Worm (Caenorhabditis elegans) whole organism, L1 larva: ENCODE measurements around the gene ceh-87.

Experiments
- F16B12.6 ChIP-seq: fragments of 150-350 bp; optimal IDR thresholded peaks from 2 replicates; lab custom pipeline; 2014; ENCODE audit warnings: missing biosample characterization, missing genetic modification characterization
- Y116A8C.19 ChIP-seq: sonication (generic microtip); optimal IDR thresholded peaks from 2 replicates; lab custom pipeline; 2016; ENCODE audit warnings: missing compliant biosample characterization, missing genetic modification characterization, borderline replicate concordance
- ama-1 ChIP-seq: fragments of 150-350 bp; optimal IDR thresholded peaks from 2 replicates; lab custom pipeline; 2014
- ceh-8 ChIP-seq: fragments of 200-800 bp; sonication (Bioruptor generic); optimal IDR thresholded peaks from 2 replicates; lab custom pipeline; 2018; ENCODE audit warnings: mild to moderate bottlenecking, missing genetic modification characterization, moderate library complexity, missing compliant biosample characterization
- ceh-82 ChIP-seq, 3 experiments: fragments of 150-350 bp in 1 of 3; sonication (generic microtip) in 2 of 3; optimal IDR thresholded peaks; 2 replicates each; lab custom pipeline; 2014 to 2017; ENCODE audit warnings: missing biosample characterization in 3 of 3, missing genetic modification characterization in 3 of 3
- ces-1 ChIP-seq: fragments of 150-350 bp; optimal IDR thresholded peaks from 2 replicates; lab custom pipeline; 2014; ENCODE audit warnings: missing biosample characterization, missing genetic modification reagents, missing genetic modification characterization
- dsc-1 ChIP-seq: sonication (generic microtip); optimal IDR thresholded peaks from 2 replicates; lab custom pipeline; 2016; ENCODE audit warnings: mild to moderate bottlenecking, missing genetic modification characterization, missing compliant biosample characterization
- egl-27 ChIP-seq, 2 experiments: fragments of 150-350 bp in 1 of 2; sonication (generic microtip); optimal IDR thresholded peaks; 3 replicates each; lab custom pipeline; 2017 to 2018; ENCODE audit warnings: missing biosample characterization in 2 of 2, missing genetic modification characterization in 2 of 2, missing genetic modification reagents in 2 of 2
- ets-5 ChIP-seq: fragments of 200-800 bp; sonication (Bioruptor generic); IDR thresholded peaks from 2 replicates; pipeline ENCODE4 v1.3.6; 2022; ENCODE audit warnings: missing genetic modification characterization, missing compliant biosample characterization
- fkh-8 ChIP-seq: sonication (generic microtip); optimal IDR thresholded peaks from 2 replicates; lab custom pipeline; 2016; ENCODE audit warnings: mild to moderate bottlenecking, missing genetic modification characterization, missing compliant biosample characterization
- hlh-17 ChIP-seq: fragments of 200-800 bp; sonication (Bioruptor generic); optimal IDR thresholded peaks from 2 replicates; lab custom pipeline; 2018; ENCODE audit warnings: missing genetic modification characterization, mild to moderate bottlenecking, missing compliant biosample characterization, moderate library complexity, borderline replicate concordance
- hlh-4 ChIP-seq: sonication (generic microtip); optimal IDR thresholded peaks from 2 replicates; lab custom pipeline; 2016; ENCODE audit warnings: mild to moderate bottlenecking, missing genetic modification characterization, missing compliant biosample characterization
- hpl-2 ChIP-seq: fragments of 150-350 bp; optimal IDR thresholded peaks from 2 replicates; lab custom pipeline; 2014; ENCODE audit warnings: missing biosample characterization, missing genetic modification reagents, missing genetic modification characterization
- irx-1 ChIP-seq: sonication (generic microtip); optimal IDR thresholded peaks from 2 replicates; lab custom pipeline; 2016; ENCODE audit warnings: missing genetic modification characterization, missing compliant biosample characterization
- lin-14 ChIP-seq: fragments of 200-800 bp; sonication (Bioruptor generic); optimal IDR thresholded peaks from 2 replicates; lab custom pipeline; 2018; ENCODE audit warnings: mild to moderate bottlenecking, missing genetic modification characterization, moderate library complexity, missing compliant biosample characterization
- lin-15B ChIP-seq: fragments of 150-350 bp; sonication (generic microtip); optimal IDR thresholded peaks from 3 replicates; lab custom pipeline; 2014; ENCODE audit warnings: missing biosample characterization, missing genetic modification characterization
- lin-35 ChIP-seq, 2 experiments: fragments of 150-350 bp; optimal IDR thresholded peaks; 2 replicates each; lab custom pipeline; 2014; ENCODE audit warnings: missing biosample characterization in 2 of 2, missing genetic modification characterization in 2 of 2, missing genetic modification reagents in 2 of 2
- lir-3 ChIP-seq: sonication (generic microtip); optimal IDR thresholded peaks from 2 replicates; lab custom pipeline; 2016; ENCODE audit warnings: mild to moderate bottlenecking, missing genetic modification characterization, moderate library complexity, missing compliant biosample characterization; ENCODE audit not compliant: poor library complexity
- nhr-12 ChIP-seq: sonication (generic microtip); optimal IDR thresholded peaks from 2 replicates; lab custom pipeline; 2017; ENCODE audit warnings: missing biosample characterization, missing genetic modification characterization
- nhr-19 ChIP-seq: fragments of 200-800 bp; sonication (Bioruptor generic); conservative IDR thresholded peaks from 2 replicates; pipeline ENCODE4 v1.3.6; 2022; ENCODE audit warnings: missing genetic modification characterization, missing compliant biosample characterization
- nhr-237 ChIP-seq: fragments of 150-350 bp; optimal IDR thresholded peaks from 2 replicates; lab custom pipeline; 2014; ENCODE audit warnings: missing biosample characterization, missing genetic modification characterization
- nhr-47 ChIP-seq: sonication (generic microtip); optimal IDR thresholded peaks from 2 replicates; lab custom pipeline; 2016; ENCODE audit warnings: mild to moderate bottlenecking, missing genetic modification characterization, moderate library complexity, missing compliant biosample characterization
- nhr-84 ChIP-seq: sonication (generic microtip); optimal IDR thresholded peaks from 2 replicates; lab custom pipeline; 2017; ENCODE audit warnings: missing biosample characterization, missing genetic modification characterization
- nhr-90 ChIP-seq: sonication (generic microtip); optimal IDR thresholded peaks from 2 replicates; lab custom pipeline; 2016; ENCODE audit warnings: mild to moderate bottlenecking, missing genetic modification characterization, missing compliant biosample characterization; ENCODE audit not compliant: poor library complexity
- pag-3 ChIP-seq: sonication (generic microtip); optimal IDR thresholded peaks from 2 replicates; lab custom pipeline; 2017; ENCODE audit warnings: missing genetic modification characterization, mild to moderate bottlenecking, missing compliant biosample characterization, antibody characterized with exemption, borderline replicate concordance; ENCODE audit not compliant: insufficient read depth
- sptf-1 ChIP-seq: fragments of 150-350 bp; optimal IDR thresholded peaks from 2 replicates; lab custom pipeline; 2014; ENCODE audit warnings: missing biosample characterization, missing genetic modification characterization
- sup-37 ChIP-seq: fragments of 200-800 bp; sonication (Bioruptor generic); optimal IDR thresholded peaks from 2 replicates; lab custom pipeline; 2018; ENCODE audit warnings: mild to moderate bottlenecking, missing genetic modification characterization, missing compliant biosample characterization
- tbx-2 ChIP-seq: sonication (generic microtip); optimal IDR thresholded peaks from 2 replicates; lab custom pipeline; 2016; ENCODE audit warnings: missing genetic modification characterization, missing compliant biosample characterization
- unc-62 ChIP-seq: fragments of 150-350 bp; optimal IDR thresholded peaks from 2 replicates; lab custom pipeline; 2014; ENCODE audit warnings: missing biosample characterization, missing genetic modification reagents, missing genetic modification characterization
- unc-86 ChIP-seq: sonication (generic microtip); optimal IDR thresholded peaks from 2 replicates; lab custom pipeline; 2016; ENCODE audit warnings: missing genetic modification characterization, missing compliant biosample characterization
- vab-15 ChIP-seq: sonication (generic microtip); optimal IDR thresholded peaks from 2 replicates; lab custom pipeline; 2017; ENCODE audit warnings: missing genotype, mild to moderate bottlenecking, missing genetic modification characterization, missing compliant biosample characterization
- xbp-1 ChIP-seq: sonication (generic microtip); optimal IDR thresholded peaks from 2 replicates; lab custom pipeline; 2016; ENCODE audit warnings: missing genetic modification characterization, missing compliant biosample characterization
- zip-4 ChIP-seq: fragments of 200-800 bp; sonication (Bioruptor generic); optimal IDR thresholded peaks from 2 replicates; lab custom pipeline; 2018; ENCODE audit warnings: mild to moderate bottlenecking, missing genetic modification characterization, moderate library complexity, missing compliant biosample characterization
- ztf-11 ChIP-seq, 2 experiments: sonication (generic microtip); optimal IDR thresholded peaks; 2 replicates each; lab custom pipeline; 2016 to 2017; ENCODE audit warnings: missing genetic modification characterization in 2 of 2, missing biosample characterization in 1 of 2, missing compliant biosample characterization in 1 of 2

Gene ceh-87

DNA sequence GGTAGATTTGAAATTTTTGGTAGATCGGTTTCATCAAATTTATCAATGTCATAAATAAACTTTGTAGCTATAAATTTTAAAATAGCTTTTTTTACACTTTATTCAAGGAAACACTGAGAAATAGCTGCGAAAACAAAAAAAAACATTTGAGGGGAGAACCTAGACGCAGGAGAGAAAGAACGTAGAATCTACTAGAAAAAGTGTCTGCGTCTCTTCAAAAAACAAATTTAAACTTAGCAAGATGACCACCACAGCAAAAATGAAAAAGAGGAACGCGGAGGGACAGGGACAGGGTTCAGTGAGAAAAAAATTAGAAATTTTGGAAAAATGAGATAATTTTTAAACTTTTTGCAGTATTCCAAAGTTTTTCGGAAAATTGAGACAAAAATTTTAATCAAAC, 35.1 kb downstream of the ceh-87 start (continued):
- TF ChIP-seq lin-15B (tag; lab: Kevin White, UChicago) (no peak), ets-5 (GFP tag; lab: Robert Waterston, UW) (no peak), Y116A8C.19 (tag; lab: Kevin White, UChicago) (no peak), ces-1 (no peak), hlh-17 (GFP tag; lab: Kevin White, UChicago) (no peak)

DNA sequence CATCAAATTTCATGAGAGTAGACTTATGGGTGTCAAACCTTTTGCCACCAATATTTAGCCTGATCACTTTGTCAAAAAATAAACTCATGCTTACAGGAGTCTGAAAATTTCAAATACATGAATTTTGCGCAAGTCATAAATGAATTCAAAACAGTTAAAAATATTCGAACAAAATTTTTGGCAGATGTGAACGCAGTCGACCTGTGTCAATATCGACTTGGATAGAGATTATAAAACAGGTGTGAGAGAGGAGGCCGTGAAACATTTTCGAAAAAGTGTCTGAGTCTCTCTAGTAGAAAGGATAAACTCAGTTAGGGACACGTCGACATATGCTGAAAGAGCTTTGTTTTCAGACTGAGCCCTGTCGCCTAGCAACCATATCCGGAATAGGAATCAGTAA, 37.4 kb downstream of the ceh-87 start, which contains the start of gene F22E5.12:
Gene F22E5.12, minus strand, starts transcription at position 101 of the 400 bp plus-strand sequence.
- TF ChIP-seq xbp-1 (tag; lab: Kevin White, UChicago), result peak; percentile 2
- TF ChIP-seq, all 84 proteins: peak for 1; not testable (repeated sequence) for 83

DNA sequence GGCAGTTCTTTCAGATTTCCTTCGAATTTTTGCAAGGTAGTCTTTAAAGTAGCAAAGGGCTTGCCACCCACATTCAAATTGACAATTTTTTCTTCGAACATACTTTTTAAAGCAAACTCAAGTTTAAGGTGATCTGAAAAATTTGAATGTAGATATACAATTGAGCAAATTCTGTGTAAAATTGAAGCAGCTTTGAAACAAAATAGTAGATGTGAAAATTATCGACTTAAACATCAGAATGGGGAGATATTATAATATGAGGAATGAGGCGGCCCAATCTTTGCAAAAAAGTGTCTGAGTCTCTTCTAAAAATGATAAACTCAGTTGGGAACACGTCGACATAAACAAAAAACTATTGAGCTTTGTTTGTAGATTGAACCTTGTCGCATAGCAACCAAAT, 39.6 kb downstream of the ceh-87 start, which contains the start of gene F22E5.11:
Gene F22E5.11, minus strand, starts transcription at position 101 of the 400 bp plus-strand sequence.
- TF ChIP-seq unc-86 (tag; lab: Kevin White, UChicago) (no peak), nhr-84 (tag; lab: Kevin White, UChicago) (no peak), sptf-1 (tag; lab: Kevin White, UChicago) (no peak), nhr-47 (tag; lab: Kevin White, UChicago) (no peak), lin-14 (GFP tag; lab: Kevin White, UChicago) (no peak), sup-37 (GFP tag; lab: Kevin White, UChicago) (no peak), irx-1 (tag; lab: Kevin White, UChicago) (no peak), lir-3 (tag; lab: Kevin White, UChicago) (no peak), hpl-2 (GFP tag; lab: Kevin White, UChicago) (no peak), F16B12.6 (tag; lab: Kevin White, UChicago) (no peak), pag-3 (tag; lab: Kevin White, UChicago) (no peak), xbp-1 (tag; lab: Kevin White, UChicago) (no peak), ztf-11 (tag; optimal IDR thresholded peaks at IDR 0.05; lab: Kevin White, UChicago) (no peak), tbx-2 (tag; lab: Kevin White, UChicago) (no peak), lin-35 (GFP tag; optimal IDR thresholded peaks at IDR 0.05; lab: Kevin White, UChicago) (no peak), unc-62 (GFP tag; lab: Kevin White, UChicago) (no peak)

DNA sequence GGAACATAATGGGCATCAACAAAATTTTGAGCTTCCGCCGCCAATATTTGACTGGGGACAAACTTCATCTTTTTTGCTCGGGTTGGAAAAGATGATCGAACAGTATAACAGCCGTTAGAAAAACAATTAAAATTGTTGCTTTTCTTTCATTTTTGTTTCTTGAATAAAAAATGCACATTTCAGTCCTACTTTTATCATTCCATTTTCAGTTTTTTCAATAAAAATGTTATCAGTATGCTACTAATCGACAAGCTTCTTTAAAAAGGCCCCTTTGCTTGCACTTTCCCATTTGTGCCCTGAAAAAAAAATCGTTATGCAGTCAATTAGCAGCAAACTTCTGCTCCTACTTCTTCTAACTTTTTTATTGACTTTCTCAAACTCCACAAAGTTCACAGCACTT, 42.3 kb downstream of the ceh-87 start, which contains the start of gene F22E5.7:
Gene F22E5.7, plus strand, starts transcription at position 301 of the 400 bp plus-strand sequence.
- no peak for TF ChIP-seq lir-3 (tag; lab: Kevin White, UChicago)
- no peak for TF ChIP-seq Y116A8C.19 (tag; lab: Kevin White, UChicago)
- TF ChIP-seq vab-15 (tag; lab: Kevin White, UChicago), result no peak
- TF ChIP-seq nhr-19 (GFP tag; lab: Robert Waterston, UW), result no peak
- no peak for TF ChIP-seq hlh-4
- TF ChIP-seq nhr-237 (tag; lab: Kevin White, UChicago), result no peak
- TF ChIP-seq zip-4 (GFP tag; lab: Kevin White, UChicago), result no peak
- no peak for TF ChIP-seq ceh-82 (tag; optimal IDR thresholded peaks at IDR 0.05; lab: Kevin White, UChicago)
- no peak for TF ChIP-seq sptf-1 (tag; lab: Kevin White, UChicago)
- no peak for TF ChIP-seq nhr-12 (tag; lab: Kevin White, UChicago)
- TF ChIP-seq lin-14 (GFP tag; lab: Kevin White, UChicago), result no peak
- no peak for TF ChIP-seq nhr-90
- TF ChIP-seq lin-35 (GFP tag; optimal IDR thresholded peaks at IDR 0.05; lab: Kevin White, UChicago), result no peak
- TF ChIP-seq dsc-1 (tag; lab: Kevin White, UChicago), result no peak
- no peak for TF ChIP-seq pag-3 (tag; lab: Kevin White, UChicago)
- TF ChIP-seq egl-27 (tag; optimal IDR thresholded peaks at IDR 0.05; lab: Kevin White, UChicago), result no peak
- no peak for TF ChIP-seq fkh-8 (tag; lab: Kevin White, UChicago)
- no peak for TF ChIP-seq ceh-8 (GFP tag; lab: Kevin White, UChicago)
- no peak for TF ChIP-seq ama-1 (lab: Kevin White, UChicago)
